Fruit fly (Drosophila melanogaster) whole organism, embryonic: ENCODE results near the gene CG31223.

ENCODE experiments used
- Antp ChIP-seq: fragments of 200-800 bp; sonication (Bioruptor generic); optimal IDR thresholded peaks from 3 replicates; lab custom pipeline; 2016; ENCODE audit warnings: missing biosample characterization, missing genetic modification characterization
- Atf3 ChIP-seq: fragments of 200-800 bp; sonication (Bioruptor generic); optimal IDR thresholded peaks from 3 replicates; lab custom pipeline; 2016; ENCODE audit warnings: missing biosample characterization, missing genetic modification characterization
- CG10366 ChIP-seq: fragments of 200-800 bp; sonication (Bioruptor generic); IDR thresholded peaks from 2 replicates; pipeline ENCODE4 v1.3.6; 2022; ENCODE audit warnings: missing biosample characterization, missing genetic modification characterization
- CG11398 ChIP-seq: fragments of 200-800 bp; sonication (Bioruptor generic); optimal IDR thresholded peaks from 2 replicates; lab custom pipeline; 2016; ENCODE audit warnings: missing biosample characterization, missing genetic modification characterization
- CG11696 ChIP-seq: fragments of 200-800 bp; sonication (Bioruptor generic); IDR thresholded peaks from 2 replicates; pipeline ENCODE4 v1.3.6; 2022; ENCODE audit warnings: missing biosample characterization, missing genetic modification characterization
- CG12769 ChIP-seq: fragments of 200-800 bp; sonication (Bioruptor generic); optimal IDR thresholded peaks from 2 replicates; lab custom pipeline; 2019; ENCODE audit warnings: missing biosample characterization, mild to moderate bottlenecking, missing genetic modification characterization, moderate library complexity
- CG15073 ChIP-seq: fragments of 200-800 bp; sonication (Bioruptor generic); optimal IDR thresholded peaks from 2 replicates; lab custom pipeline; 2016; ENCODE audit warnings: missing biosample characterization, missing genetic modification characterization
- CG15479 ChIP-seq: fragments of 200-800 bp; sonication (Bioruptor generic); optimal IDR thresholded peaks from 3 replicates; lab custom pipeline; 2019; ENCODE audit warnings: missing biosample characterization, mild to moderate bottlenecking, missing genetic modification characterization, moderate library complexity
- CG15696 ChIP-seq: fragments of 200-800 bp; sonication (Bioruptor generic); optimal IDR thresholded peaks from 2 replicates; lab custom pipeline; 2019; ENCODE audit warnings: missing biosample characterization, mild to moderate bottlenecking, missing genetic modification characterization, moderate library complexity
- CG16815 ChIP-seq: fragments of 200-800 bp; sonication (Bioruptor generic); optimal IDR thresholded peaks from 3 replicates; lab custom pipeline; 2017; ENCODE audit warnings: missing biosample characterization, mild to moderate bottlenecking, missing genetic modification characterization
- CG17186 ChIP-seq: fragments of 200-800 bp; sonication (Bioruptor generic); optimal IDR thresholded peaks from 3 replicates; lab custom pipeline; 2017; ENCODE audit warnings: missing biosample characterization, missing genetic modification reagents, missing genetic modification characterization
- CG17359 ChIP-seq: fragments of 200-800 bp; sonication (Bioruptor generic); optimal IDR thresholded peaks from 3 replicates; lab custom pipeline; 2018; ENCODE audit warnings: missing biosample characterization, mild to moderate bottlenecking, missing genetic modification characterization, moderate library complexity
- CG2202 ChIP-seq: fragments of 200-800 bp; sonication (Bioruptor generic); optimal IDR thresholded peaks from 2 replicates; lab custom pipeline; 2018; ENCODE audit warnings: missing biosample characterization, mild to moderate bottlenecking, missing genetic modification characterization
- CG30020 ChIP-seq: fragments of 200-800 bp; optimal IDR thresholded peaks from 2 replicates; lab custom pipeline; 2019; ENCODE audit warnings: missing biosample characterization, mild to moderate bottlenecking, missing genetic modification characterization, moderate library complexity
- CG42726 ChIP-seq: fragments of 200-800 bp; sonication (Bioruptor generic); IDR thresholded peaks from 2 replicates; pipeline ENCODE4 v1.3.6; 2022; ENCODE audit warnings: missing biosample characterization, missing genetic modification characterization; ENCODE audit not compliant: partially characterized antibody
- CG4360 ChIP-seq: fragments of 200-800 bp; sonication (Bioruptor generic); IDR thresholded peaks from 2 replicates; pipeline ENCODE4 v1.3.6; 2022; ENCODE audit warnings: missing biosample characterization, missing genetic modification characterization
- CG43689 ChIP-seq: fragments of 200-800 bp; sonication (Bioruptor generic); IDR thresholded peaks from 2 replicates; pipeline ENCODE4 v1.3.6; 2022; ENCODE audit warnings: missing biosample characterization, missing genetic modification characterization
- CG5953 ChIP-seq: fragments of 200-800 bp; sonication (Bioruptor generic); IDR thresholded peaks from 2 replicates; pipeline ENCODE4 v1.3.6; 2022; ENCODE audit warnings: missing biosample characterization, missing genetic modification characterization
- CG8281 ChIP-seq: fragments of 200-800 bp; sonication (Bioruptor generic); optimal IDR thresholded peaks from 2 replicates; lab custom pipeline; 2018; ENCODE audit warnings: missing biosample characterization, mild to moderate bottlenecking, missing genetic modification characterization, moderate library complexity
- CG9932 ChIP-seq: fragments of 200-800 bp; sonication (Bioruptor generic); IDR thresholded peaks from 2 replicates; pipeline ENCODE4 v1.3.6; 2022; ENCODE audit warnings: missing biosample characterization, missing genetic modification characterization
- Dbx ChIP-seq: fragments of 200-800 bp; sonication (Bioruptor generic); IDR thresholded peaks from 3 replicates; pipeline ENCODE4 v1.3.6; 2022; ENCODE audit warnings: missing biosample characterization, missing genetic modification characterization
- Dfd ChIP-seq, 2 experiments: fragments of >200 bp; optimal IDR thresholded peaks; 2 replicates each; lab custom pipeline; 2017; ENCODE audit warnings: missing biosample characterization in 2 of 2, missing genetic modification characterization in 2 of 2
- Doc3 ChIP-seq: fragments of 200-800 bp; sonication (Bioruptor generic); IDR thresholded peaks from 3 replicates; pipeline ENCODE4 v1.3.6; 2022; ENCODE audit warnings: missing biosample characterization, missing genetic modification characterization; ENCODE audit not compliant: partially characterized antibody
- Dp ChIP-seq: fragments of 200-800 bp; sonication (Bioruptor generic); optimal IDR thresholded peaks from 2 replicates; lab custom pipeline; 2018; ENCODE audit warnings: missing biosample characterization, mild to moderate bottlenecking, missing genetic modification characterization, moderate library complexity
- H2.0 ChIP-seq: fragments of 200-800 bp; sonication (Bioruptor generic); IDR thresholded peaks from 2 replicates; pipeline ENCODE4 v1.3.6; 2022; ENCODE audit warnings: missing biosample characterization, missing genetic modification characterization
- HLH54F ChIP-seq: fragments of 200-800 bp; sonication (Bioruptor generic); optimal IDR thresholded peaks from 3 replicates; lab custom pipeline; 2016; ENCODE audit warnings: missing biosample characterization, missing genetic modification characterization
- HmgZ ChIP-seq: fragments of 200-800 bp; sonication (Bioruptor generic); optimal IDR thresholded peaks from 2 replicates; lab custom pipeline; 2018; ENCODE audit warnings: missing biosample characterization, mild to moderate bottlenecking, missing genetic modification characterization
- Hmx ChIP-seq: fragments of 200-800 bp; sonication (Bioruptor generic); optimal IDR thresholded peaks from 2 replicates; lab custom pipeline; 2016; ENCODE audit warnings: missing biosample characterization, missing genetic modification characterization
- Lhr ChIP-seq: fragments of 200-800 bp; sonication (Bioruptor generic); optimal IDR thresholded peaks from 3 replicates; lab custom pipeline; 2017; ENCODE audit warnings: mild to moderate bottlenecking, missing biosample characterization, missing genetic modification reagents, missing genetic modification characterization
- Med ChIP-seq: fragments of 200-800 bp; sonication (Bioruptor generic); peaks from one replicate; lab custom pipeline; 2016; ENCODE audit warnings: missing biosample characterization, missing genetic modification characterization, mild to moderate bottlenecking, inconsistent platforms, moderate library complexity
- Mes4 ChIP-seq: fragments of 200-800 bp; sonication (Bioruptor generic); optimal IDR thresholded peaks from 2 replicates; lab custom pipeline; 2016; ENCODE audit warnings: missing biosample characterization, missing genetic modification characterization
- NC2α ChIP-seq: fragments of 200-800 bp; sonication (Bioruptor generic); optimal IDR thresholded peaks from 2 replicates; lab custom pipeline; 2016; ENCODE audit warnings: missing biosample characterization, missing genetic modification characterization
- NfI ChIP-seq: fragments of 200-800 bp; sonication (Bioruptor generic); optimal IDR thresholded peaks from 3 replicates; lab custom pipeline; 2018; ENCODE audit warnings: missing biosample characterization, mild to moderate bottlenecking, missing genetic modification characterization, moderate library complexity
- Six4 ChIP-seq: fragments of 200-800 bp; sonication (Bioruptor generic); optimal IDR thresholded peaks from 2 replicates; lab custom pipeline; 2016; ENCODE audit warnings: missing biosample characterization, missing genetic modification characterization
- Sry-δ ChIP-seq: fragments of 200-800 bp; sonication (Bioruptor generic); optimal IDR thresholded peaks from 2 replicates; lab custom pipeline; 2016; ENCODE audit warnings: missing biosample characterization, missing genetic modification characterization
- Taf1 ChIP-seq: fragments of 200-800 bp; sonication (Bioruptor generic); IDR thresholded peaks from 2 replicates; pipeline ENCODE4 v1.3.6; 2022; ENCODE audit warnings: missing biosample characterization, missing genetic modification characterization
- ara ChIP-seq: fragments of 200-800 bp; sonication (Bioruptor generic); IDR thresholded peaks from 2 replicates; pipeline ENCODE4 v1.3.6; 2022; ENCODE audit warnings: missing biosample characterization, missing genetic modification characterization
- az2 ChIP-seq: fragments of 200-800 bp; sonication (Bioruptor generic); optimal IDR thresholded peaks from 3 replicates; lab custom pipeline; 2016; ENCODE audit warnings: missing biosample characterization, missing genetic modification characterization
- bcd ChIP-seq: fragments of 200-800 bp; sonication (Bioruptor generic); optimal IDR thresholded peaks from 2 replicates; lab custom pipeline; 2017; ENCODE audit warnings: missing biosample characterization, mild to moderate bottlenecking, missing genetic modification characterization
- bigmax ChIP-seq: fragments of 200-800 bp; sonication (Bioruptor generic); optimal IDR thresholded peaks from 2 replicates; lab custom pipeline; 2018; ENCODE audit warnings: missing biosample characterization, mild to moderate bottlenecking, missing genetic modification characterization
- bsh ChIP-seq, 2 experiments: fragments of 200-800 bp; sonication (Bioruptor generic); optimal IDR thresholded peaks; 2 replicates each; lab custom pipeline; 2017 to 2018; ENCODE audit warnings: mild to moderate bottlenecking in 2 of 2, missing biosample characterization in 2 of 2, missing genetic modification characterization in 2 of 2, moderate library complexity in 1 of 2
- chm ChIP-seq: fragments of 200-800 bp; sonication (Bioruptor generic); IDR thresholded peaks from 2 replicates; pipeline ENCODE4 v1.3.6; 2022; ENCODE audit warnings: missing biosample characterization, missing genetic modification characterization
- ci ChIP-seq: fragments of 200-800 bp; sonication (Bioruptor generic); IDR thresholded peaks from 3 replicates; pipeline ENCODE4 v1.3.6; 2022; ENCODE audit warnings: missing biosample characterization, missing genetic modification characterization
- dpn ChIP-seq, 2 experiments: fragments of 200-800 bp; sonication (Bioruptor generic); optimal IDR thresholded peaks; 3 replicates each; lab custom pipeline; 2016; ENCODE audit warnings: missing biosample characterization in 2 of 2, missing genetic modification characterization in 2 of 2
- fu2 ChIP-seq: fragments of 200-800 bp; sonication (Bioruptor generic); optimal IDR thresholded peaks from 2 replicates; lab custom pipeline; 2016; ENCODE audit warnings: missing biosample characterization, missing genetic modification characterization
- her ChIP-seq: fragments of 200-800 bp; sonication (Bioruptor generic); optimal IDR thresholded peaks from 2 replicates; lab custom pipeline; 2016; ENCODE audit warnings: missing biosample characterization, missing genetic modification characterization
- hth ChIP-seq: fragments of >200 bp; optimal IDR thresholded peaks from 2 replicates; lab custom pipeline; 2017; ENCODE audit warnings: inconsistent platforms
- klu ChIP-seq: fragments of 200-800 bp; sonication (Bioruptor generic); IDR thresholded peaks from 2 replicates; pipeline ENCODE4 v1.3.6; 2022; ENCODE audit warnings: missing biosample characterization, missing genetic modification characterization
- phol ChIP-seq: fragments of 200-800 bp; sonication (Bioruptor generic); optimal IDR thresholded peaks from 3 replicates; lab custom pipeline; 2018; ENCODE audit warnings: missing biosample characterization, mild to moderate bottlenecking, missing genetic modification characterization, moderate library complexity
- run ChIP-seq: fragments of 200-800 bp; sonication (Bioruptor generic); optimal IDR thresholded peaks from 3 replicates; lab custom pipeline; 2018; ENCODE audit warnings: missing biosample characterization, mild to moderate bottlenecking, missing genetic modification characterization
- ssp ChIP-seq: fragments of 200-800 bp; sonication (Bioruptor generic); IDR thresholded peaks from 2 replicates; pipeline ENCODE4 v1.3.6; 2022; ENCODE audit warnings: missing biosample characterization, missing genetic modification characterization

Gene CG31223

dm6 chr3R:20821815-20822375 lies 9.0 kb upstream of the CG31223 start, which contains the start of the genes CG17271 and RpS20 (continued):
- TF ChIP-seq CG17359 (tag; lab: Kevin White, UChicago) (peak; percentile 87), CG16815 (GFP tag; lab: Kevin White, UChicago) (peak; percentile 82), Lhr (peak; percentile 92), NfI (GFP tag; lab: Kevin White, UChicago) (peak; percentile 87), ci (GFP tag; lab: Robert Waterston, UW) (peak; percentile 89), chm (GFP tag; lab: Robert Waterston, UW) (peak; percentile 83), Mes4 (GFP tag; lab: Kevin White, UChicago) (peak; percentile 94), Antp (GFP tag; lab: Kevin White, UChicago) (peak; percentile 97), CG15479 (no peak), ssp (GFP tag; lab: Robert Waterston, UW) (peak; percentile 92), CG10366 (GFP tag; lab: Robert Waterston, UW) (peak; percentile 91), CG15073 (GFP tag; lab: Kevin White, UChicago) (peak; percentile 53), Dfd (GFP tag; optimal IDR thresholded peaks at IDR 0.05; lab: Kevin White, UChicago) (no peak), NC2α (GFP tag; lab: Kevin White, UChicago) (peak; percentile 91), bsh (GFP tag; optimal IDR thresholded peaks at IDR 0.05; lab: Kevin White, UChicago) (peak in 1 of 2 experiments; percentile 86), H2.0 (GFP tag; lab: Robert Waterston, UW) (peak; percentile 81), Hmx (GFP tag; lab: Kevin White, UChicago) (peak; percentile 75), az2 (peak; percentile 90), Doc3 (GFP tag; lab: Robert Waterston, UW) (no peak), her (GFP tag; lab: Kevin White, UChicago) (peak; percentile 92), Atf3 (peak; percentile 90), HLH54F (GFP tag; lab: Kevin White, UChicago) (peak; percentile 95), CG17186 (GFP tag; lab: Kevin White, UChicago) (peak; percentile 91), CG9932 (peak; percentile 96), Sry-δ (GFP tag; lab: Kevin White, UChicago) (peak; percentile 78), Dp (GFP tag; lab: Kevin White, UChicago) (peak; percentile 44), Med (GFP tag; lab: Kevin White, UChicago) (peak; percentile 99), Taf1 (GFP tag; lab: Robert Waterston, UW) (peak; percentile 72), dpn (GFP tag; optimal IDR thresholded peaks at IDR 0.05; lab: Kevin White, UChicago) (peak; percentile 95 to 97), CG2202 (tag; lab: Kevin White, UChicago) (peak; percentile 79), CG42726 (GFP tag; lab: Robert Waterston, UW) (no peak), HmgZ (tag; lab: Kevin White, UChicago) (peak; percentile 96), CG11696 (GFP tag; lab: Robert Waterston, UW) (peak; percentile 67; the same call in 1 of the 2 replicates), bigmax (GFP tag; lab: Kevin White, UChicago) (peak; percentile 99), phol (peak; percentile 92), CG15696 (peak; percentile 85), Dbx (GFP tag; lab: Robert Waterston, UW) (peak; percentile 91), bcd (GFP tag; lab: Kevin White, UChicago) (peak; percentile 90), CG11398 (GFP tag; lab: Kevin White, UChicago) (peak; percentile 92), CG43689 (GFP tag; lab: Robert Waterston, UW) (peak; percentile 75), CG4360 (GFP tag; lab: Robert Waterston, UW) (peak; percentile 49), CG8281 (tag; lab: Kevin White, UChicago) (peak; percentile 72), klu (peak; percentile 82), hth (lab: Kevin White, UChicago) (no peak), CG30020 (peak; percentile 85), Six4 (GFP tag; lab: Kevin White, UChicago) (peak; percentile 84), CG5953 (GFP tag; lab: Robert Waterston, UW) (peak; percentile 13; the same call in 1 of the 2 replicates), run (tag; lab: Kevin White, UChicago) (peak; percentile 65), ara (GFP tag; lab: Robert Waterston, UW) (peak; percentile 84), CG12769 (tag; lab: Kevin White, UChicago) (peak; percentile 93), fu2 (peak; percentile 94)
